Fruit fly (Drosophila melanogaster): ENCODE measurements around the gene Vha68-2.

Gene Vha68-2

dm6 chr2L:13004059-13004870 is 30.1 kb downstream of the Vha68-2 start, which contains the start of the genes Vha68-1 and mTor (continued):
- TF ChIP-seq kah (GFP tag; optimal IDR thresholded peaks at IDR 0.05): no peak
- peak; percentile 54 for TF ChIP-seq kay (GFP tag; optimal IDR thresholded peaks at IDR 0.05)
- no peak for TF ChIP-seq CG15479 (GFP tag; optimal IDR thresholded peaks at IDR 0.05)
- TF ChIP-seq CG32767 (GFP tag; IDR thresholded peaks at IDR 0.05): peak; percentile 45; the same call in 1 of the 2 replicates
- peak; percentile 85 for TF ChIP-seq CG4424 (GFP tag; optimal IDR thresholded peaks at IDR 0.05)
- TF ChIP-seq BEAF-32 (GFP tag; optimal IDR thresholded peaks at IDR 0.05): peak; percentile 89
- TF ChIP-seq CG12744 (GFP tag; optimal IDR thresholded peaks at IDR 0.05): no peak
- peak; percentile 63; the same call in 1 of the 3 replicates for TF ChIP-seq CG11560 (tag; IDR thresholded peaks at IDR 0.05)
- TF ChIP-seq CG15514 (GFP tag; optimal IDR thresholded peaks at IDR 0.05): peak; percentile 71
- peak; percentile 71 for TF ChIP-seq Ada2b (GFP tag; IDR thresholded peaks at IDR 0.05)
- TF ChIP-seq Jarid2 (GFP tag; optimal IDR thresholded peaks at IDR 0.05): no peak
- peak; percentile 80 for TF ChIP-seq zfh1 (GFP tag; IDR thresholded peaks at IDR 0.05)
- TF ChIP-seq CG32772 (GFP tag; IDR thresholded peaks at IDR 0.05): peak; percentile 77
- no peak for TF ChIP-seq CG12071 (GFP tag; optimal IDR thresholded peaks at IDR 0.05)
- peak; percentile 63; the same call in 1 of the 2 replicates for TF ChIP-seq CG8765 (GFP tag; IDR thresholded peaks at IDR 0.05)
- TF ChIP-seq Hr39 (optimal IDR thresholded peaks at IDR 0.05): no peak
- TF ChIP-seq Stat92E (GFP tag; optimal IDR thresholded peaks at IDR 0.05): no peak
- no peak for TF ChIP-seq dan (GFP tag; IDR thresholded peaks at IDR 0.05)
- TF ChIP-seq CG11504 (tag; optimal IDR thresholded peaks at IDR 0.05): no peak
- TF ChIP-seq Hsf (GFP tag; optimal IDR thresholded peaks at IDR 0.05): peak; percentile 80
- peak; percentile 86 for TF ChIP-seq lilli (GFP tag; optimal IDR thresholded peaks at IDR 0.05)
- TF ChIP-seq CG6683 (GFP tag; optimal IDR thresholded peaks at IDR 0.05): no peak
- TF ChIP-seq CG2712 (tag; optimal IDR thresholded peaks at IDR 0.05): no peak
- peak; percentile 61 for TF ChIP-seq rib (GFP tag; IDR thresholded peaks at IDR 0.05)
- TF ChIP-seq nau (GFP tag; optimal IDR thresholded peaks at IDR 0.05): no peak
- peak; percentile 75 for TF ChIP-seq pnt (GFP tag; optimal IDR thresholded peaks at IDR 0.05)
- no peak for TF ChIP-seq CG31441 (GFP tag; IDR thresholded peaks at IDR 0.05)
- TF ChIP-seq CG30431 (GFP tag; optimal IDR thresholded peaks at IDR 0.05): peak; percentile 65
- peak; percentile 27 for TF ChIP-seq CG9797 (GFP tag; optimal IDR thresholded peaks at IDR 0.05)
- peak; percentile 84 for TF ChIP-seq CG6791 (GFP tag; IDR thresholded peaks at IDR 0.05; ENCODE audit: partially characterized antibody)
- no peak; the same call in 1 of the 2 replicates for TF ChIP-seq sim (GFP tag; IDR thresholded peaks at IDR 0.05)
- TF ChIP-seq grau (tag; optimal IDR thresholded peaks at IDR 0.05): peak; percentile 83
- peak in 1 of 2 experiments; percentile 77 for TF ChIP-seq Pdp1 (GFP tag; optimal IDR thresholded peaks at IDR 0.05)
- TF ChIP-seq CG5245 (GFP tag; optimal IDR thresholded peaks at IDR 0.05): peak; percentile 60
- no peak for TF ChIP-seq CG5953 (GFP tag; IDR thresholded peaks at IDR 0.05)
- no peak for TF ChIP-seq CG2678 (tag; optimal IDR thresholded peaks at IDR 0.05)
- TF ChIP-seq tx (GFP tag; optimal IDR thresholded peaks at IDR 0.05): peak; percentile 83
- peak; percentile 33 for TF ChIP-seq CG4282 (GFP tag; optimal IDR thresholded peaks at IDR 0.05)
- peak; percentile 61 for TF ChIP-seq croc (GFP tag; conservative IDR thresholded peaks at IDR 0.05)
- peak; percentile 75 for TF ChIP-seq Xrp1 (GFP tag; IDR thresholded peaks at IDR 0.05)
- peak; percentile 84 for TF ChIP-seq ranshi (GFP tag; IDR thresholded peaks at IDR 0.05)
- TF ChIP-seq CG10366 (GFP tag; IDR thresholded peaks at IDR 0.05): peak; percentile 80
- TF ChIP-seq CG15269 (tag; optimal IDR thresholded peaks at IDR 0.05): no peak
- no peak for TF ChIP-seq CG10147 (GFP tag; optimal IDR thresholded peaks at IDR 0.05)
- peak; percentile 55 for TF ChIP-seq Atf-2 (GFP tag; optimal IDR thresholded peaks at IDR 0.05)
- TF ChIP-seq CG15073 (GFP tag; optimal IDR thresholded peaks at IDR 0.05): no peak
- TF ChIP-seq Hr51 (GFP tag; optimal IDR thresholded peaks at IDR 0.05): peak in 1 of 2 experiments; percentile 74
- no peak for TF ChIP-seq Eip74EF (GFP tag; optimal IDR thresholded peaks at IDR 0.05)
- peak; percentile 66 for TF ChIP-seq pzg (GFP tag; optimal IDR thresholded peaks at IDR 0.05)

Measured in whole organism, embryonic.